Fruit fly (Drosophila melanogaster) whole organism, pupa: ENCODE measurements around the gene Brd8.

ENCODE experiments used
- CG10348 ChIP-seq: fragments of 200-800 bp; sonication (Bioruptor generic); IDR thresholded peaks from 2 replicates; pipeline ENCODE4 v1.3.6; 2022; ENCODE audit warnings: missing biosample characterization, missing genetic modification characterization
- CG13204 ChIP-seq: fragments of 200-800 bp; sonication (Bioruptor generic); optimal IDR thresholded peaks from 2 replicates; lab custom pipeline; 2018; ENCODE audit warnings: missing biosample characterization, mild to moderate bottlenecking, missing genetic modification characterization, moderate library complexity
- CG14655 ChIP-seq: fragments of 200-800 bp; sonication (Bioruptor generic); optimal IDR thresholded peaks from 3 replicates; lab custom pipeline; 2017; ENCODE audit warnings: mild to moderate bottlenecking, missing biosample characterization, missing genetic modification reagents, missing genetic modification characterization
- CG32121 ChIP-seq: fragments of 200-800 bp; sonication (Bioruptor generic); IDR thresholded peaks from 2 replicates; pipeline ENCODE4 v1.3.6; 2022; ENCODE audit warnings: missing biosample characterization, missing genetic modification characterization
- CG34367 ChIP-seq: fragments of 200-800 bp; sonication (Bioruptor generic); optimal IDR thresholded peaks from 2 replicates; lab custom pipeline; 2018; ENCODE audit warnings: missing biosample characterization, mild to moderate bottlenecking, missing genetic modification characterization
- CG4496 ChIP-seq: fragments of 200-800 bp; sonication (Bioruptor generic); IDR thresholded peaks from 3 replicates; pipeline ENCODE4 v1.3.6; 2022; ENCODE audit warnings: missing biosample characterization, missing genetic modification characterization
- CG8301 ChIP-seq: fragments of 200-800 bp; sonication (Bioruptor generic); optimal IDR thresholded peaks from 2 replicates; lab custom pipeline; 2018; ENCODE audit warnings: missing biosample characterization, mild to moderate bottlenecking, missing genetic modification characterization
- EcR ChIP-seq: fragments of 200-800 bp; sonication (Bioruptor generic); optimal IDR thresholded peaks from 3 replicates; lab custom pipeline; 2019; ENCODE audit warnings: missing biosample characterization, missing genetic modification characterization, mild to moderate bottlenecking, moderate library complexity, missing genetic modification reagents
- Ets98B ChIP-seq: fragments of 200-800 bp; sonication (Bioruptor generic); IDR thresholded peaks from 2 replicates; pipeline ENCODE4 v1.3.6; 2022; ENCODE audit warnings: missing biosample characterization, missing genetic modification characterization
- Pif1A ChIP-seq: fragments of 200-800 bp; sonication (Bioruptor generic); optimal IDR thresholded peaks from 3 replicates; lab custom pipeline; 2016; ENCODE audit warnings: missing biosample characterization, missing genetic modification characterization
- Pif1B ChIP-seq: fragments of 200-800 bp; sonication (Bioruptor generic); optimal IDR thresholded peaks from 3 replicates; lab custom pipeline; 2016; ENCODE audit warnings: missing biosample characterization, missing genetic modification characterization
- Snoo ChIP-seq: fragments of 200-800 bp; sonication (Bioruptor generic); optimal IDR thresholded peaks from 3 replicates; lab custom pipeline; 2017; ENCODE audit warnings: missing biosample characterization, mild to moderate bottlenecking, missing genetic modification characterization, inconsistent platforms
- gl ChIP-seq: fragments of 200-800 bp; sonication (Bioruptor generic); optimal IDR thresholded peaks from 2 replicates; lab custom pipeline; 2018; ENCODE audit warnings: missing biosample characterization, mild to moderate bottlenecking, missing genetic modification characterization
- rn ChIP-seq: fragments of 200-800 bp; sonication (Bioruptor generic); IDR thresholded peaks from 2 replicates; pipeline ENCODE4 v1.3.6; 2022; ENCODE audit warnings: missing biosample characterization, missing genetic modification characterization

dm6 chr3R:29265075-29265474 is 41.8 kb downstream of the Brd8 start:
- no peak for TF ChIP-seq CG4496
- TF ChIP-seq Pif1B (GFP tag; lab: Kevin White, UChicago), result no peak
- no peak for TF ChIP-seq Pif1A (GFP tag; lab: Kevin White, UChicago)
- no peak for TF ChIP-seq CG32121 (GFP tag; lab: Robert Waterston, UW)
- no peak for TF ChIP-seq rn (GFP tag; lab: Robert Waterston, UW)
- TF ChIP-seq Snoo (tag; lab: Kevin White, UChicago), result no peak
- no peak for TF ChIP-seq Ets98B (GFP tag; lab: Robert Waterston, UW)
- no peak for TF ChIP-seq CG10348 (GFP tag; lab: Robert Waterston, UW)
- no peak for TF ChIP-seq CG13204 (GFP tag; lab: Kevin White, UChicago)
- TF ChIP-seq EcR, result no peak
- no peak for TF ChIP-seq CG8301 (tag; lab: Kevin White, UChicago)
- TF ChIP-seq CG34367, result no peak
- TF ChIP-seq CG14655 (GFP tag; lab: Kevin White, UChicago), result no peak
- TF ChIP-seq gl (tag; lab: Kevin White, UChicago), result no peak
